Worm (Caenorhabditis elegans) whole organism, early embryonic: ENCODE data around the gene F40H3.1.

Experiments
- B0310.2 ChIP-seq: sonication (generic microtip); optimal IDR thresholded peaks from 2 replicates; lab custom pipeline; 2016; ENCODE audit warnings: mild to moderate bottlenecking, missing genetic modification characterization, missing compliant biosample characterization
- F13C5.2 ChIP-seq: sonication (generic microtip); optimal IDR thresholded peaks from 2 replicates; lab custom pipeline; 2017; ENCODE audit warnings: mild to moderate bottlenecking, missing genetic modification characterization, inconsistent platforms, missing compliant biosample characterization
- aly-1 ChIP-seq: sonication (generic microtip); optimal IDR thresholded peaks from 2 replicates; lab custom pipeline; 2016; ENCODE audit warnings: missing genetic modification characterization, missing compliant biosample characterization
- ceh-13 ChIP-seq: fragments of 200-800 bp; sonication (Bioruptor generic); optimal IDR thresholded peaks from 2 replicates; lab custom pipeline; 2018; ENCODE audit warnings: mild to moderate bottlenecking, missing genetic modification characterization, missing compliant biosample characterization
- ceh-36 ChIP-seq: sonication (generic microtip); optimal IDR thresholded peaks from 2 replicates; lab custom pipeline; 2016; ENCODE audit warnings: missing genetic modification characterization, inconsistent platforms, missing compliant biosample characterization
- ets-7 ChIP-seq: sonication (generic microtip); optimal IDR thresholded peaks from 2 replicates; lab custom pipeline; 2016; ENCODE audit warnings: missing genotype, missing genetic modification characterization, missing compliant biosample characterization
- flt-1 ChIP-seq: fragments of 200-800 bp; sonication (Bioruptor generic); IDR thresholded peaks from 2 replicates; pipeline ENCODE4 v1.3.6; 2022; ENCODE audit warnings: missing genetic modification characterization, missing compliant biosample characterization
- hmbx-1 ChIP-seq: sonication (generic microtip); optimal IDR thresholded peaks from 2 replicates; lab custom pipeline; 2016; ENCODE audit warnings: mild to moderate bottlenecking, missing genetic modification characterization, missing compliant biosample characterization
- hmg-4 ChIP-seq: fragments of 200-800 bp; sonication (Bioruptor generic); optimal IDR thresholded peaks from 2 replicates; lab custom pipeline; 2018; ENCODE audit warnings: mild to moderate bottlenecking, missing genetic modification characterization, missing compliant biosample characterization
- hnd-1 ChIP-seq: sonication (generic microtip); optimal IDR thresholded peaks from 2 replicates; lab custom pipeline; 2016; ENCODE audit warnings: missing genetic modification characterization, missing compliant biosample characterization
- pes-1 ChIP-seq: fragments of 200-800 bp; sonication (Bioruptor generic); IDR thresholded peaks from 2 replicates; pipeline ENCODE4 v1.3.6; 2022; ENCODE audit warnings: missing genetic modification reagents, missing genetic modification characterization, missing compliant biosample characterization
- scrt-1 ChIP-seq: fragments of 200-800 bp; sonication (Bioruptor generic); IDR thresholded peaks from 2 replicates; pipeline ENCODE4 v1.3.6; 2022; ENCODE audit warnings: missing genetic modification characterization, missing compliant biosample characterization
- sea-1 ChIP-seq: fragments of 200-800 bp; sonication (Bioruptor generic); conservative IDR thresholded peaks from 2 replicates; pipeline ENCODE4 v1.3.6; 2022; ENCODE audit warnings: missing genetic modification characterization, missing compliant biosample characterization
- tbx-11 ChIP-seq: fragments of 200-800 bp; sonication (Bioruptor generic); IDR thresholded peaks from 2 replicates; pipeline ENCODE4 v1.3.6; 2022; ENCODE audit warnings: missing genetic modification characterization, missing compliant biosample characterization
- tbx-37 ChIP-seq: fragments of 200-800 bp; sonication (Bioruptor generic); conservative IDR thresholded peaks from 2 replicates; pipeline ENCODE4 v1.3.6; 2022; ENCODE audit warnings: missing genetic modification reagents, missing genetic modification characterization, missing compliant biosample characterization
- tra-4 ChIP-seq: sonication (generic microtip); optimal IDR thresholded peaks from 2 replicates; lab custom pipeline; 2017; ENCODE audit warnings: missing genetic modification characterization, missing compliant biosample characterization

F40H3.1 gene

ce11 chrII:6230116-6230515 lies 50.5 kb downstream of the F40H3.1 start:
- TF ChIP-seq ets-7 = no peak
- no peak for TF ChIP-seq hmg-4 (GFP tag; lab: Kevin White, UChicago)
- no peak for TF ChIP-seq hmbx-1 (tag; lab: Kevin White, UChicago)
- no peak for TF ChIP-seq F13C5.2 (tag; lab: Kevin White, UChicago)
- TF ChIP-seq hnd-1 = no peak
- no peak for TF ChIP-seq sea-1 (GFP tag; lab: Robert Waterston, UW)
- no peak for TF ChIP-seq ceh-36
- TF ChIP-seq tbx-37 (GFP tag; lab: Robert Waterston, UW) = no peak
- TF ChIP-seq aly-1 (tag; lab: Kevin White, UChicago) = no peak
- no peak for TF ChIP-seq B0310.2 (tag; lab: Kevin White, UChicago)
- no peak for TF ChIP-seq tbx-11 (GFP tag; lab: Robert Waterston, UW)
- TF ChIP-seq scrt-1 = no peak
- TF ChIP-seq tra-4 = no peak
- no peak for TF ChIP-seq pes-1 (GFP tag; lab: Robert Waterston, UW)
- TF ChIP-seq flt-1 (GFP tag; lab: Robert Waterston, UW) = no peak
- TF ChIP-seq ceh-13 = no peak
